Worm (Caenorhabditis elegans): Measurements from ENCODE around the gene ift-81.

DNA sequence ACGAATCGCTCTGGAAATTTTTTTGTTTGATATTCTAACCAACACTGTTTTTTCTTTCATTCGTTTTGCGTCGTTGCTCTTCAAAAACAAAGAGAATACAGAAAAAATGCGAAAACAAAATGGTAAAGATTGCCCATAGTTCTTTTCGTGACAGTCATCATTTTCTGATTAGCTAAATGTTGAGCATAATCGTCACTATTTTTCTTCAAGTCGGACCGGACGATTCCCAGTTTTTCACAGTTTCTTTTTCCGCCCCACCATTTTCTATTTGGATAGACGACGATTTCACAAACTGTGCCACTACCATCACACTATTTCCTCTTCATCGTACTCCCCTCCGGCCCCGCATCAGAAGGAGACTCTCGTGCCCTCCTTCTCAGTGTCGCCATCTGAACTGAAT, 34.8 kb upstream of the ift-81 start:
- no peak for TF ChIP-seq him-1 (tag; optimal IDR thresholded peaks at IDR 0.05)
- no peak for TF ChIP-seq W03F9.2 (tag; optimal IDR thresholded peaks at IDR 0.05)
